Fruit fly (Drosophila melanogaster): Measurements from ENCODE around the gene CG1271.

Gene CG1271

DNA sequence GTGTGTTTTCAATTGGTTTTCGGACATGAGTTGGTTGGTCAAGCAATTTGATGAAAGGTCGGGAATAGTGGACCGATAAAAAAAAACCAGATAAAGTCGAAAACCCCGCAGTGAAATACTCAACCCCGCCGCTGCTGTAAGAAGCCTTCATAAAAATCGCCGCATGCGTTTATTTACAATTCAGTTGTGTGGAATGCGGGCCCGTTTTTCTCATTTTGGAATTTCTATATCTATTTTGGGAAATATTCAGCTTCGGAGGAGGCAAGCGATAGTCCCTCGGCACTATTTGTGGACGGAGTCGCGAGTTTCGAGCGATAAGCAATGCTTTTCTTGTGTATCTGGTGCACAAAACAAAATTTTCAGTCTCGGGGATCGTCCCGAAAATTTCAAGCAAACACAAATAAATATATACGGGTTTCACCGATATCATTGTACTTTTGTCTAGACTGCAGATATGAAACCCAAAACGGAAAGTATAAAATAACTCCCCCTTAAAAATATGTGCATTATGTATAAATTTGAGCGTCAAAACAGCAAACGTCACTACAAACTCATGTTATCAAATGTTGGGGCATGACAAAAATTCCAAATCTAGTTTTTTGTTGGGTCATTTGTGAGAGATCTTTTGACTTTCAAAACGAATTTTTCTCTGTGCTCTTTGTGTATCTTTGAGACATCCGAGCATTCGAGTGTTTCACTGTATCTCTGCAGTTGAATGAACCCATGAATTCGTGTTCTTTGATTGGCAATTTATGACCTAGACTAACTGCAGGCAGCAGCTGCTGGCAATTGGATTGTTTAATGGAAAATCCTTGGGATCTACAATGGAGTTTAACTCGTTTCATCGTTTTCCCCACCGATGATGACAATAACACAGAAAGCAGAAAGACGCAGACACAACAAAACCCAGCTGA lies 6.9 kb downstream of the CG1271 start (continued):
- TF ChIP-seq onecut (GFP tag; IDR thresholded peaks at IDR 0.05) (no peak), gce (GFP tag; IDR thresholded peaks at IDR 0.05) (no peak), mam (GFP tag; optimal IDR thresholded peaks at IDR 0.05) (no peak), CG15011 (GFP tag; optimal IDR thresholded peaks at IDR 0.05) (no peak), CG17361 (GFP tag; IDR thresholded peaks at IDR 0.05) (peak; percentile 70; the same call in 2 of the 3 replicates), B-H1 (GFP tag; IDR thresholded peaks at IDR 0.05) (no peak), CG4328 (GFP tag; optimal IDR thresholded peaks at IDR 0.05) (no peak), BEAF-32 (GFP tag; optimal IDR thresholded peaks at IDR 0.05) (no peak), CG1602 (GFP tag; optimal IDR thresholded peaks at IDR 0.05) (no peak), ttk (GFP tag; IDR thresholded peaks at IDR 0.05) (no peak), NK7.1 (GFP tag; optimal IDR thresholded peaks at IDR 0.05) (no peak), Rx (GFP tag; IDR thresholded peaks at IDR 0.05) (no peak), rib (GFP tag; IDR thresholded peaks at IDR 0.05) (0 out of 2 replicates have a peak, but pooled peaks have one; percentile 31), CG6272 (GFP tag; IDR thresholded peaks at IDR 0.05) (no peak), unpg (GFP tag; optimal IDR thresholded peaks at IDR 0.05) (peak; percentile 40), CG15073 (GFP tag; optimal IDR thresholded peaks at IDR 0.05) (no peak), CG1603 (tag; optimal IDR thresholded peaks at IDR 0.05) (peak; percentile 1), Sry-β (GFP tag; optimal IDR thresholded peaks at IDR 0.05) (no peak), CG9609 (GFP tag; optimal IDR thresholded peaks at IDR 0.05) (no peak), CG17385 (GFP tag; optimal IDR thresholded peaks at IDR 0.05) (no peak), MESR4 (GFP tag; optimal IDR thresholded peaks at IDR 0.05) (no peak), lov (optimal IDR thresholded peaks at IDR 0.05) (no peak), lov (GFP tag; IDR thresholded peaks at IDR 0.05) (no peak), CG8765 (GFP tag; IDR thresholded peaks at IDR 0.05) (no peak), Antp (GFP tag; optimal IDR thresholded peaks at IDR 0.05) (no peak), kah (GFP tag; optimal IDR thresholded peaks at IDR 0.05) (peak; percentile 36), fd64A (GFP tag; optimal IDR thresholded peaks at IDR 0.05) (no peak), run (tag; optimal IDR thresholded peaks at IDR 0.05) (no peak), ham (GFP tag; IDR thresholded peaks at IDR 0.05) (no peak), aop (GFP tag; IDR thresholded peaks at IDR 0.05) (no peak), CG8924 (tag; optimal IDR thresholded peaks at IDR 0.05) (peak; percentile 35), CG15269 (tag; optimal IDR thresholded peaks at IDR 0.05) (peak; percentile 47), cwo (GFP tag; optimal IDR thresholded peaks at IDR 0.05) (no peak), mirr (GFP tag; optimal IDR thresholded peaks at IDR 0.05) (no peak), Hmr (GFP tag; optimal IDR thresholded peaks at IDR 0.05) (no peak), knrl (GFP tag; IDR thresholded peaks at IDR 0.05; ENCODE audit: partially characterized antibody) (no peak), Fer3 (tag; optimal IDR thresholded peaks at IDR 0.05) (no peak), Sox100B (GFP tag; optimal IDR thresholded peaks at IDR 0.05) (peak; percentile 62), inv (GFP tag; IDR thresholded peaks at IDR 0.05; ENCODE audit: partially characterized antibody) (no peak), NC2β (GFP tag; optimal IDR thresholded peaks at IDR 0.05) (peak; percentile 8), CG9797 (GFP tag; optimal IDR thresholded peaks at IDR 0.05) (no peak), Gug (GFP tag; IDR thresholded peaks at IDR 0.05) (no peak), croc (GFP tag; conservative IDR thresholded peaks at IDR 0.05) (no peak; the same call in 2 of the 3 replicates), gro (GFP tag; optimal IDR thresholded peaks at IDR 0.05) (no peak), odd (GFP tag; optimal IDR thresholded peaks at IDR 0.05) (peak; percentile 37), CG5180 (GFP tag; optimal IDR thresholded peaks at IDR 0.05) (peak; percentile 30), PHDP (tag; optimal IDR thresholded peaks at IDR 0.05) (peak; percentile 9), usp (GFP tag; optimal IDR thresholded peaks at IDR 0.05) (no peak), ap (GFP tag; IDR thresholded peaks at IDR 0.05) (no peak), Ada2b (GFP tag; IDR thresholded peaks at IDR 0.05) (no peak)
